Fruit fly (Drosophila melanogaster) whole organism, prepupa: Measurements from ENCODE around the gene PGRP-SB2.

Experiments used
- CG10631 ChIP-seq: fragments of 200-800 bp; sonication (Bioruptor generic); optimal IDR thresholded peaks from 2 replicates; lab custom pipeline; 2016; ENCODE audit warnings: missing biosample characterization, missing genetic modification characterization
- CG10669 ChIP-seq: fragments of 200-800 bp; sonication (Bioruptor generic); optimal IDR thresholded peaks from 3 replicates; lab custom pipeline; 2018; ENCODE audit warnings: missing biosample characterization, mild to moderate bottlenecking, missing genetic modification characterization, moderate library complexity
- CG11762 ChIP-seq: fragments of 200-800 bp; sonication (Bioruptor generic); optimal IDR thresholded peaks from 3 replicates; lab custom pipeline; 2016; ENCODE audit warnings: missing biosample characterization, missing genetic modification characterization; ENCODE audit not compliant: insufficient read depth
- CG11902 ChIP-seq: fragments of 200-800 bp; sonication (Bioruptor generic); optimal IDR thresholded peaks from 3 replicates; lab custom pipeline; 2016; ENCODE audit warnings: missing biosample characterization, missing genetic modification characterization
- CG15336 ChIP-seq: fragments of 200-800 bp; sonication (Bioruptor generic); IDR thresholded peaks from 2 replicates; pipeline ENCODE4 v1.3.6; 2022; ENCODE audit warnings: missing biosample characterization, missing genetic modification characterization
- CG1621 ChIP-seq: fragments of 200-800 bp; sonication (Bioruptor generic); optimal IDR thresholded peaks from 3 replicates; lab custom pipeline; 2018; ENCODE audit warnings: missing biosample characterization, mild to moderate bottlenecking, missing genetic modification characterization
- CG16779 ChIP-seq: fragments of 200-800 bp; sonication (Bioruptor generic); optimal IDR thresholded peaks from 3 replicates; lab custom pipeline; 2017; ENCODE audit warnings: missing biosample characterization, mild to moderate bottlenecking, missing genetic modification characterization
- CG3032 ChIP-seq: fragments of 200-800 bp; optimal IDR thresholded peaks from 2 replicates; lab custom pipeline; 2019; ENCODE audit warnings: missing biosample characterization, mild to moderate bottlenecking, missing genetic modification characterization, moderate library complexity
- CG31627 ChIP-seq: fragments of 200-800 bp; sonication (Bioruptor generic); optimal IDR thresholded peaks from 3 replicates; lab custom pipeline; 2016; ENCODE audit warnings: missing biosample characterization, missing genetic modification characterization
- CG32006 ChIP-seq: fragments of 200-800 bp; sonication (Bioruptor generic); optimal IDR thresholded peaks from 3 replicates; lab custom pipeline; 2017; ENCODE audit warnings: missing biosample characterization, mild to moderate bottlenecking, missing genetic modification characterization
- CG4318 ChIP-seq: fragments of 200-800 bp; sonication (Bioruptor generic); optimal IDR thresholded peaks from 3 replicates; lab custom pipeline; 2017; ENCODE audit warnings: missing biosample characterization, mild to moderate bottlenecking, missing genetic modification characterization
- CG6163 ChIP-seq: fragments of 200-800 bp; sonication (Bioruptor generic); IDR thresholded peaks from 3 replicates; pipeline ENCODE4 v1.3.6; 2022; ENCODE audit warnings: missing biosample characterization, missing genetic modification characterization
- CG6276 ChIP-seq: fragments of 200-800 bp; sonication (Bioruptor generic); optimal IDR thresholded peaks from 2 replicates; lab custom pipeline; 2017; ENCODE audit warnings: missing biosample characterization, mild to moderate bottlenecking, missing genetic modification characterization
- CG6808 ChIP-seq: fragments of 200-800 bp; sonication (Bioruptor generic); optimal IDR thresholded peaks from 3 replicates; lab custom pipeline; 2017; ENCODE audit warnings: missing biosample characterization, missing genetic modification characterization, mild to moderate bottlenecking, moderate library complexity, missing genetic modification reagents
- CG6854 ChIP-seq: fragments of 200-800 bp; sonication (Bioruptor generic); optimal IDR thresholded peaks from 2 replicates; lab custom pipeline; 2017; ENCODE audit warnings: missing biosample characterization, mild to moderate bottlenecking, missing genetic modification characterization
- CG7368 ChIP-seq: fragments of 200-800 bp; sonication (Bioruptor generic); optimal IDR thresholded peaks from 3 replicates; lab custom pipeline; 2016; ENCODE audit warnings: missing biosample characterization, missing genetic modification characterization
- CG8119 ChIP-seq: fragments of 200-800 bp; sonication (Bioruptor generic); IDR thresholded peaks from 3 replicates; pipeline ENCODE4 v1.3.6; 2022; ENCODE audit warnings: missing biosample characterization, missing genetic modification characterization
- CG8319 ChIP-seq: fragments of 200-800 bp; sonication (Bioruptor generic); optimal IDR thresholded peaks from 3 replicates; lab custom pipeline; 2016; ENCODE audit warnings: missing biosample characterization, missing genetic modification characterization
- CG8632 ChIP-seq: fragments of 200-800 bp; sonication (Bioruptor generic); optimal IDR thresholded peaks from 3 replicates; lab custom pipeline; 2016; ENCODE audit warnings: missing biosample characterization, missing genetic modification characterization
- CG9139 ChIP-seq: fragments of 200-800 bp; sonication (Bioruptor generic); optimal IDR thresholded peaks from 3 replicates; lab custom pipeline; 2017; ENCODE audit warnings: missing biosample characterization, mild to moderate bottlenecking, missing genetic modification characterization
- Eip75B ChIP-seq: fragments of 200-800 bp; sonication (Bioruptor generic); optimal IDR thresholded peaks from 3 replicates; lab custom pipeline; 2016; ENCODE audit warnings: missing biosample characterization, missing genetic modification characterization
- Eip78C ChIP-seq: fragments of 200-800 bp; sonication (Bioruptor generic); peaks from one replicate; lab custom pipeline; 2016; ENCODE audit warnings: missing biosample characterization, missing genetic modification characterization
- Eip93F ChIP-seq: fragments of 200-800 bp; sonication (Bioruptor generic); optimal IDR thresholded peaks from 2 replicates; lab custom pipeline; 2016; ENCODE audit warnings: missing biosample characterization, mild to moderate bottlenecking, missing genetic modification characterization
- Ets21C ChIP-seq: fragments of 200-800 bp; sonication (Bioruptor generic); optimal IDR thresholded peaks from 3 replicates; lab custom pipeline; 2016; ENCODE audit warnings: missing biosample characterization, missing genetic modification characterization
- Ets96B ChIP-seq: fragments of 200-800 bp; optimal IDR thresholded peaks from 2 replicates; lab custom pipeline; 2019; ENCODE audit warnings: missing biosample characterization, mild to moderate bottlenecking, missing genetic modification characterization, moderate library complexity
- Gug ChIP-seq: fragments of 200-800 bp; sonication (Bioruptor generic); IDR thresholded peaks from 2 replicates; pipeline ENCODE4 v1.3.6; 2022; ENCODE audit warnings: missing biosample characterization, missing genetic modification characterization
- Hr38 ChIP-seq: sonication (Bioruptor generic); optimal IDR thresholded peaks from 2 replicates; lab custom pipeline; 2016; ENCODE audit warnings: missing biosample characterization, missing genetic modification characterization
- Hr4 ChIP-seq: fragments of 200-800 bp; sonication (Bioruptor generic); optimal IDR thresholded peaks from 3 replicates; lab custom pipeline; 2016; ENCODE audit warnings: missing biosample characterization, missing genetic modification characterization
- Lpt ChIP-seq: fragments of 200-800 bp; sonication (Bioruptor generic); optimal IDR thresholded peaks from 3 replicates; lab custom pipeline; 2016; ENCODE audit warnings: missing biosample characterization, missing genetic modification characterization
- Met ChIP-seq: fragments of 200-800 bp; sonication (Bioruptor generic); optimal IDR thresholded peaks from 3 replicates; lab custom pipeline; 2016; ENCODE audit warnings: missing biosample characterization, missing genetic modification characterization
- OdsH ChIP-seq: fragments of 200-800 bp; sonication (Bioruptor generic); optimal IDR thresholded peaks from 3 replicates; lab custom pipeline; 2016; ENCODE audit warnings: missing biosample characterization, missing genetic modification characterization
- Smox ChIP-seq: fragments of 200-800 bp; sonication (Bioruptor generic); optimal IDR thresholded peaks from 3 replicates; lab custom pipeline; 2016; ENCODE audit warnings: missing biosample characterization, missing genetic modification characterization
- Sox102F ChIP-seq: fragments of 200-800 bp; sonication (Bioruptor generic); optimal IDR thresholded peaks from 2 replicates; lab custom pipeline; 2016; ENCODE audit warnings: missing biosample characterization, mild to moderate bottlenecking, missing genetic modification characterization
- Sox14 ChIP-seq: fragments of 200-800 bp; sonication (Bioruptor generic); optimal IDR thresholded peaks from 3 replicates; lab custom pipeline; 2016; ENCODE audit warnings: missing biosample characterization, missing genetic modification characterization
- Sox15 ChIP-seq: fragments of 200-800 bp; sonication (Bioruptor generic); optimal IDR thresholded peaks from 3 replicates; lab custom pipeline; 2016; ENCODE audit warnings: missing biosample characterization, missing genetic modification characterization
- achi ChIP-seq: fragments of 200-800 bp; sonication (Bioruptor generic); optimal IDR thresholded peaks from 3 replicates; lab custom pipeline; 2016; ENCODE audit warnings: missing biosample characterization, missing genetic modification characterization
- acj6 ChIP-seq: fragments of 200-800 bp; sonication (Bioruptor generic); optimal IDR thresholded peaks from 3 replicates; lab custom pipeline; 2016; ENCODE audit warnings: missing biosample characterization, missing genetic modification characterization
- cyc ChIP-seq: fragments of 200-800 bp; sonication (Bioruptor generic); optimal IDR thresholded peaks from 3 replicates; lab custom pipeline; 2016; ENCODE audit warnings: missing biosample characterization, missing genetic modification characterization
- dac ChIP-seq: fragments of 200-800 bp; sonication (Bioruptor generic); optimal IDR thresholded peaks from 2 replicates; lab custom pipeline; 2017; ENCODE audit warnings: missing biosample characterization, mild to moderate bottlenecking, missing genetic modification characterization
- dsx ChIP-seq: fragments of 200-800 bp; optimal IDR thresholded peaks from 3 replicates; lab custom pipeline; 2019; ENCODE audit warnings: missing biosample characterization, mild to moderate bottlenecking, missing genetic modification characterization, moderate library complexity; ENCODE audit not compliant: poor library complexity, severe bottlenecking
- fd59A ChIP-seq: fragments of 200-800 bp; sonication (Bioruptor generic); optimal IDR thresholded peaks from 2 replicates; lab custom pipeline; 2017; ENCODE audit warnings: missing biosample characterization, mild to moderate bottlenecking, missing genetic modification characterization, missing genetic modification reagents
- fd85E ChIP-seq: fragments of 200-800 bp; sonication (Bioruptor generic); optimal IDR thresholded peaks from 3 replicates; lab custom pipeline; 2016; ENCODE audit warnings: missing biosample characterization, missing genetic modification characterization
- fkh ChIP-seq: fragments of 200-800 bp; sonication (Bioruptor generic); optimal IDR thresholded peaks from 3 replicates; lab custom pipeline; 2017; ENCODE audit warnings: missing biosample characterization, mild to moderate bottlenecking, missing genetic modification characterization, moderate library complexity
- lz ChIP-seq: fragments of 200-800 bp; sonication (Bioruptor generic); optimal IDR thresholded peaks from 3 replicates; lab custom pipeline; 2016; ENCODE audit warnings: missing biosample characterization, missing genetic modification characterization
- salr ChIP-seq, 2 experiments: fragments of 200-800 bp; sonication (Bioruptor generic); optimal IDR thresholded peaks; 3 replicates each; lab custom pipeline; 2016 to 2018; ENCODE audit warnings: missing biosample characterization in 2 of 2, missing genetic modification characterization in 2 of 2, mild to moderate bottlenecking in 1 of 2
- spab ChIP-seq: fragments of 200-800 bp; sonication (Bioruptor generic); optimal IDR thresholded peaks from 2 replicates; lab custom pipeline; 2017; ENCODE audit warnings: missing biosample characterization, mild to moderate bottlenecking, missing genetic modification characterization, missing genetic modification reagents
- ss ChIP-seq, 2 experiments: fragments of 200-800 bp; sonication (Bioruptor generic); optimal IDR thresholded peaks; 2 replicates in 1 of 2; 3 replicates in 1 of 2; lab custom pipeline; 2017 to 2018; ENCODE audit warnings: mild to moderate bottlenecking in 2 of 2, missing biosample characterization in 2 of 2, missing genetic modification characterization in 2 of 2, moderate library complexity in 1 of 2
- svp ChIP-seq: fragments of 200-800 bp; sonication (Bioruptor generic); peaks from one replicate; lab custom pipeline; 2016; ENCODE audit warnings: missing biosample characterization, missing genetic modification characterization
- topi ChIP-seq: fragments of 200-800 bp; sonication (Bioruptor generic); optimal IDR thresholded peaks from 3 replicates; lab custom pipeline; 2016; ENCODE audit warnings: missing biosample characterization, missing genetic modification characterization
- vri ChIP-seq: fragments of 200-800 bp; sonication (Bioruptor generic); optimal IDR thresholded peaks from 3 replicates; lab custom pipeline; 2016; ENCODE audit warnings: missing biosample characterization, mild to moderate bottlenecking, missing genetic modification characterization

PGRP-SB2 gene

DNA sequence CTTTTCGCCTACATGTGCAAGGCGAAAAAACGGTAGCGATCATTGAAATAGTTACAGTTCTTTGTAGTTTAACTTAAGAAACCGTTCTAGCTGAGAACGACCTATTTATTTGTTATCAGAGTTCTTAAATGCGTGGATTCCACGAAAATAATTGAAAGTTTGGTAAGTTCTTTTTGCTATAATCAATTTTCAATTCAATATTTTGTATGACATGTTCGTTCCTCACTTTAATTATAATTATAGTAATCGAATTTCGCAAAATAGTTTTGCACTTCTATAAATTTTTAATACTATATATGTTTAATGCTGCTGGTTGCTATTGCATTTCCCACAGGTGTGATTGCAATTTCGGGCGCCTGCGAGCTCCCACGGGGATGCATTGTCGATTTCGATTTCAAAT lies 22.0 kb downstream of the PGRP-SB2 start (continued):
- peak; percentile 45 for TF ChIP-seq topi (GFP tag; lab: Kevin White, UChicago)
- no peak for TF ChIP-seq vri (GFP tag; lab: Kevin White, UChicago)

DNA sequence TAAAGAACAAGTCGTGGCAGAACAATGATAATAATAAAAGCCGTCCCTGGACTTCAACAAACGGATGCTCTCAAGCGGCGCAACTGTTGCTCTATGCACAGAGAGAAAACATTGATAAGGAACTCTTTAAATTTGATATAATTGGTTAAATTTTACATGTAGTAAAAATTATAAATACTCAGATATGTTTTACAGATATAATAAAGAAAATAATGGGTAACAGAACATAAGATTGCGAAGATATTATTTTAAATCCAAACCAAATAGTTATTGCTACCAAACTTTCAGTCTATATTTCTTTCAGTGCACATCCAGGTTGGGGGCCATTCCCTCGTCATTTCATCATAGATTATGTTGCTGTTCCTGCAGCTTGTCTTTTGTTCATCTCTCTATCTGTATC lies 23.4 kb downstream of the PGRP-SB2 start:
- TF ChIP-seq Eip93F (GFP tag; lab: Kevin White, UChicago), result no peak
- no peak for TF ChIP-seq cyc
- no peak for TF ChIP-seq topi (GFP tag; lab: Kevin White, UChicago)
- peak; percentile 86 for TF ChIP-seq Eip78C
- peak; percentile 48 for TF ChIP-seq achi (GFP tag; lab: Kevin White, UChicago)
- TF ChIP-seq CG10631 (GFP tag; lab: Kevin White, UChicago), result peak; percentile 65
- TF ChIP-seq OdsH (GFP tag; lab: Kevin White, UChicago), result peak; percentile 42
- no peak for TF ChIP-seq CG31627 (GFP tag; lab: Kevin White, UChicago)
- peak; percentile 30 for TF ChIP-seq svp (GFP tag; lab: Kevin White, UChicago)
- no peak for TF ChIP-seq CG8319 (GFP tag; lab: Kevin White, UChicago)
- TF ChIP-seq Smox, result no peak
- TF ChIP-seq Sox14, result no peak
- TF ChIP-seq lz (GFP tag; lab: Kevin White, UChicago), result no peak
- TF ChIP-seq fkh, result no peak
- no peak for TF ChIP-seq CG1621 (tag; lab: Kevin White, UChicago)
- no peak for TF ChIP-seq Sox15
- TF ChIP-seq ss (GFP tag; optimal IDR thresholded peaks at IDR 0.05; lab: Kevin White, UChicago), result peak; percentile 32 to 59
- TF ChIP-seq CG6276 (GFP tag; lab: Kevin White, UChicago), result peak; percentile 63
- no peak for TF ChIP-seq Sox102F (GFP tag; lab: Kevin White, UChicago)
- TF ChIP-seq Hr38 (GFP tag; lab: Kevin White, UChicago), result no peak
- TF ChIP-seq acj6, result peak; percentile 29
- TF ChIP-seq CG8632, result no peak
- peak; percentile 45 for TF ChIP-seq CG10669 (GFP tag; lab: Kevin White, UChicago)
- peak; percentile 32 for TF ChIP-seq Hr4 (GFP tag; lab: Kevin White, UChicago)
- no peak for TF ChIP-seq CG7368
- peak; percentile 20 for TF ChIP-seq Eip75B
- TF ChIP-seq CG16779, result peak; percentile 35
- TF ChIP-seq fd85E (GFP tag; lab: Kevin White, UChicago), result no peak
- peak; percentile 61 for TF ChIP-seq dsx (GFP tag; lab: Kevin White, UChicago)
- TF ChIP-seq CG8119 (GFP tag; lab: Robert Waterston, UW), result peak; percentile 55; the same call in 2 of the 3 replicates
- peak; percentile 19 for TF ChIP-seq CG4318 (GFP tag; lab: Kevin White, UChicago)
- TF ChIP-seq dac (GFP tag; lab: Kevin White, UChicago), result peak; percentile 24
- no peak for TF ChIP-seq Met (GFP tag; lab: Kevin White, UChicago)
- no peak for TF ChIP-seq CG11902 (GFP tag; lab: Kevin White, UChicago)
- no peak for TF ChIP-seq CG6854
- TF ChIP-seq CG9139, result peak; percentile 27
- TF ChIP-seq Ets96B, result peak; percentile 76
- peak; percentile 64 for TF ChIP-seq CG3032
- TF ChIP-seq CG6163 (GFP tag; lab: Robert Waterston, UW), result peak; percentile 66; the same call in 2 of the 3 replicates
- TF ChIP-seq CG32006 (GFP tag; lab: Kevin White, UChicago), result peak; percentile 69
- TF ChIP-seq spab (GFP tag; lab: Kevin White, UChicago), result peak; percentile 61
- peak; percentile 42 for TF ChIP-seq CG11762 (GFP tag; lab: Kevin White, UChicago)
- TF ChIP-seq CG15336 (GFP tag; lab: Robert Waterston, UW), result peak; percentile 60; the same call in 1 of the 2 replicates
- TF ChIP-seq CG6808 (GFP tag; lab: Kevin White, UChicago), result peak; percentile 64
- peak; percentile 49; the same call in 1 of the 2 replicates for TF ChIP-seq Gug
- peak; percentile 64 for TF ChIP-seq Lpt
- peak in 1 of 2 experiments; percentile 65 for TF ChIP-seq salr (GFP tag; optimal IDR thresholded peaks at IDR 0.05; lab: Kevin White, UChicago)
- peak; percentile 47 for TF ChIP-seq fd59A (GFP tag; lab: Kevin White, UChicago)
- no peak for TF ChIP-seq Ets21C (GFP tag; lab: Kevin White, UChicago)
